Worm (Caenorhabditis elegans) whole organism, L4 larva: Measurements from ENCODE around the gene sup-26.
A peak's percentile ranks its signal among the peaks of the same experiment; 100 is the strongest.

Experiments
- F10B5.3 ChIP-seq: sonication (generic microtip); optimal IDR thresholded peaks from 2 replicates; lab custom pipeline; 2016; ENCODE audit warnings: mild to moderate bottlenecking, missing genetic modification characterization, missing compliant biosample characterization
- F37D6.2 ChIP-seq: sonication (generic microtip); optimal IDR thresholded peaks from 2 replicates; lab custom pipeline; 2016; ENCODE audit warnings: mild to moderate bottlenecking, missing genetic modification characterization, missing compliant biosample characterization
- T20F7.1 ChIP-seq: fragments of 200-800 bp; sonication (Bioruptor generic); optimal IDR thresholded peaks from 2 replicates; lab custom pipeline; 2018; ENCODE audit warnings: mild to moderate bottlenecking, missing genetic modification characterization, missing compliant biosample characterization
- ZK546.5 ChIP-seq, 2 experiments: sonication (generic microtip); optimal IDR thresholded peaks; 2 replicates each; lab custom pipeline; 2017; ENCODE audit warnings: missing biosample characterization in 2 of 2, missing genetic modification characterization in 2 of 2
- ceh-20 ChIP-seq: fragments of 200-800 bp; sonication (Bioruptor generic); IDR thresholded peaks from 2 replicates; pipeline ENCODE4 v1.3.6; 2022; ENCODE audit warnings: missing genetic modification reagents, missing genetic modification characterization, missing compliant biosample characterization
- ceh-44 ChIP-seq: fragments of 200-800 bp; sonication (Bioruptor generic); IDR thresholded peaks from 2 replicates; pipeline ENCODE4 v1.3.6; 2022; ENCODE audit warnings: missing genetic modification reagents, missing genetic modification characterization, missing compliant biosample characterization
- ceh-62 ChIP-seq: sonication (generic microtip); optimal IDR thresholded peaks from 2 replicates; lab custom pipeline; 2017; ENCODE audit warnings: missing biosample characterization, missing genetic modification characterization
- ces-1 ChIP-seq: fragments of 150-350 bp; sonication (generic microtip); optimal IDR thresholded peaks from 4 replicates; lab custom pipeline; 2014; ENCODE audit warnings: missing biosample characterization, missing genetic modification reagents, missing genetic modification characterization
- cey-2 ChIP-seq: sonication (generic microtip); optimal IDR thresholded peaks from 3 replicates; lab custom pipeline; 2017; ENCODE audit warnings: missing genetic modification characterization, mild to moderate bottlenecking, missing compliant biosample characterization, antibody characterized with exemption, borderline replicate concordance; ENCODE audit not compliant: insufficient read depth
- ctbp-1 ChIP-seq: fragments of 200-800 bp; sonication (Bioruptor generic); IDR thresholded peaks from 2 replicates; pipeline ENCODE4 v1.3.6; 2022; ENCODE audit warnings: missing genetic modification reagents, missing genetic modification characterization, missing compliant biosample characterization
- daf-12 ChIP-seq: fragments of 150-350 bp; optimal IDR thresholded peaks from 2 replicates; lab custom pipeline; 2014; ENCODE audit warnings: missing biosample characterization, missing genetic modification reagents, missing genetic modification characterization
- daf-19 ChIP-seq: fragments of 200-800 bp; sonication (Bioruptor generic); conservative IDR thresholded peaks from 2 replicates; pipeline ENCODE4 v1.3.6; 2022; ENCODE audit warnings: missing genetic modification characterization, missing compliant biosample characterization
- dmd-6 ChIP-seq: fragments of 200-800 bp; sonication (Bioruptor generic); IDR thresholded peaks from 2 replicates; pipeline ENCODE4 v1.3.6; 2022; ENCODE audit warnings: missing genetic modification reagents, missing genetic modification characterization, missing compliant biosample characterization
- dve-1 ChIP-seq: sonication (generic microtip); optimal IDR thresholded peaks from 2 replicates; lab custom pipeline; 2017; ENCODE audit warnings: antibody characterized with exemption, mild to moderate bottlenecking, missing genetic modification characterization, missing compliant biosample characterization; ENCODE audit not compliant: insufficient read depth
- egl-43 ChIP-seq: fragments of 200-800 bp; sonication (Bioruptor generic); IDR thresholded peaks from 2 replicates; pipeline ENCODE4 v1.3.6; 2022; ENCODE audit warnings: missing genetic modification reagents, missing genetic modification characterization, missing compliant biosample characterization
- fos-1 ChIP-seq: fragments of 150-350 bp; optimal IDR thresholded peaks from 2 replicates; lab custom pipeline; 2014; ENCODE audit warnings: missing biosample characterization, missing genetic modification characterization
- gei-8 ChIP-seq: fragments of 200-800 bp; sonication (Bioruptor generic); optimal IDR thresholded peaks from 2 replicates; lab custom pipeline; 2018; ENCODE audit warnings: mild to moderate bottlenecking, missing genetic modification characterization, missing compliant biosample characterization
- hlh-11 ChIP-seq: fragments of 200-800 bp; sonication (Bioruptor generic); optimal IDR thresholded peaks from 2 replicates; lab custom pipeline; 2018; ENCODE audit warnings: mild to moderate bottlenecking, missing genetic modification characterization, missing compliant biosample characterization
- hlh-30 ChIP-seq: sonication (generic microtip); optimal IDR thresholded peaks from 2 replicates; lab custom pipeline; 2017; ENCODE audit warnings: antibody characterized with exemption, mild to moderate bottlenecking, missing genetic modification characterization, missing compliant biosample characterization; ENCODE audit not compliant: insufficient read depth
- hmg-1.1 ChIP-seq: fragments of 200-800 bp; sonication (Bioruptor generic); IDR thresholded peaks from 2 replicates; pipeline ENCODE4 v1.3.6; 2022; ENCODE audit warnings: missing genetic modification reagents, missing genetic modification characterization, missing compliant biosample characterization
- jun-1 ChIP-seq: fragments of 150-350 bp; optimal IDR thresholded peaks from 2 replicates; lab custom pipeline; 2014; ENCODE audit warnings: missing biosample characterization, missing genetic modification reagents, missing genetic modification characterization
- lim-7 ChIP-seq: fragments of 200-800 bp; sonication (Bioruptor generic); IDR thresholded peaks from 2 replicates; pipeline ENCODE4 v1.3.6; 2022; ENCODE audit warnings: missing genetic modification characterization, missing compliant biosample characterization
- lin-1 ChIP-seq: fragments of 200-800 bp; sonication (Bioruptor generic); IDR thresholded peaks from 2 replicates; pipeline ENCODE4 v1.3.6; 2022; ENCODE audit warnings: missing genetic modification reagents, missing genetic modification characterization, missing compliant biosample characterization
- lin-29 ChIP-seq: fragments of 200-800 bp; sonication (Bioruptor generic); IDR thresholded peaks from 2 replicates; pipeline ENCODE4 v1.3.6; 2022; ENCODE audit warnings: missing genetic modification reagents, missing genetic modification characterization, missing compliant biosample characterization
- lin-38 ChIP-seq: fragments of 200-800 bp; sonication (Bioruptor generic); IDR thresholded peaks from 2 replicates; pipeline ENCODE4 v1.3.6; 2022; ENCODE audit warnings: missing genetic modification reagents, missing genetic modification characterization, missing compliant biosample characterization
- lin-39 ChIP-seq: fragments of 150-350 bp; optimal IDR thresholded peaks from 2 replicates; lab custom pipeline; 2014; ENCODE audit warnings: missing biosample characterization, missing genetic modification reagents, missing genetic modification characterization
- lir-3 ChIP-seq: sonication (generic microtip); optimal IDR thresholded peaks from 2 replicates; lab custom pipeline; 2016; ENCODE audit warnings: mild to moderate bottlenecking, missing genetic modification characterization, missing compliant biosample characterization
- mdt-29 ChIP-seq: fragments of 200-800 bp; sonication (Bioruptor generic); IDR thresholded peaks from 2 replicates; pipeline ENCODE4 v1.3.6; 2022; ENCODE audit warnings: missing genetic modification reagents, missing genetic modification characterization, missing compliant biosample characterization
- mes-2 ChIP-seq: sonication (generic microtip); optimal IDR thresholded peaks from 2 replicates; lab custom pipeline; 2016; ENCODE audit warnings: missing genotype, mild to moderate bottlenecking, missing genetic modification characterization, missing compliant biosample characterization; ENCODE audit not compliant: poor library complexity, severe bottlenecking
- mxl-3 ChIP-seq: fragments of 200-800 bp; sonication (Bioruptor generic); optimal IDR thresholded peaks from 2 replicates; lab custom pipeline; 2018; ENCODE audit warnings: mild to moderate bottlenecking, missing genetic modification characterization, missing compliant biosample characterization
- nhr-10 ChIP-seq: fragments of 150-350 bp; optimal IDR thresholded peaks from 2 replicates; lab custom pipeline; 2014; ENCODE audit warnings: missing biosample characterization, missing genetic modification characterization
- nhr-102 ChIP-seq: sonication (generic microtip); optimal IDR thresholded peaks from 2 replicates; lab custom pipeline; 2016; ENCODE audit warnings: mild to moderate bottlenecking, missing genetic modification characterization, moderate library complexity, missing compliant biosample characterization
- nhr-111 ChIP-seq: fragments of 200-800 bp; sonication (Bioruptor generic); optimal IDR thresholded peaks from 2 replicates; lab custom pipeline; 2018; ENCODE audit warnings: mild to moderate bottlenecking, missing genetic modification characterization, missing compliant biosample characterization
- nhr-28 ChIP-seq: fragments of 150-350 bp; optimal IDR thresholded peaks from 2 replicates; lab custom pipeline; 2014; ENCODE audit warnings: missing biosample characterization, missing genetic modification characterization
- nhr-42 ChIP-seq: fragments of 200-800 bp; sonication (Bioruptor generic); IDR thresholded peaks from 2 replicates; pipeline ENCODE4 v1.3.6; 2022; ENCODE audit warnings: missing genetic modification characterization, missing compliant biosample characterization
- nhr-48 ChIP-seq: sonication (generic microtip); optimal IDR thresholded peaks from 2 replicates; lab custom pipeline; 2016; ENCODE audit warnings: mild to moderate bottlenecking, missing genetic modification characterization, missing compliant biosample characterization
- nhr-6 ChIP-seq: fragments of 150-350 bp; optimal IDR thresholded peaks from 2 replicates; lab custom pipeline; 2014; ENCODE audit warnings: missing biosample characterization, missing genetic modification characterization
- nhr-76 ChIP-seq: fragments of 150-350 bp; optimal IDR thresholded peaks from 2 replicates; lab custom pipeline; 2014; ENCODE audit warnings: missing biosample characterization, missing genetic modification characterization
- pha-4 ChIP-seq, 2 experiments: fragments of 150-350 bp in 1 of 2; fragments of 200-800 bp in 1 of 2; sonication (Bioruptor generic) in 1 of 2; IDR thresholded peaks in 1 of 2; optimal IDR thresholded peaks in 1 of 2; 2 replicates each; pipeline versions ENCODE4 v1.3.6 to Lab custom; 2014 to 2022; ENCODE audit warnings: missing genetic modification characterization in 2 of 2, missing genetic modification reagents in 2 of 2, missing biosample characterization in 1 of 2, missing compliant biosample characterization in 1 of 2
- rbr-2 ChIP-seq: sonication (generic microtip); optimal IDR thresholded peaks from 2 replicates; lab custom pipeline; 2016; ENCODE audit warnings: missing genotype, missing genetic modification characterization, missing compliant biosample characterization
- sdz-12 ChIP-seq: fragments of 200-800 bp; sonication (Bioruptor generic); optimal IDR thresholded peaks from 2 replicates; lab custom pipeline; 2018; ENCODE audit warnings: mild to moderate bottlenecking, missing genetic modification characterization, missing compliant biosample characterization
- set-16 ChIP-seq: fragments of 200-800 bp; sonication (Bioruptor generic); IDR thresholded peaks from 2 replicates; pipeline ENCODE4 v1.3.6; 2022; ENCODE audit warnings: missing genetic modification reagents, missing genetic modification characterization, missing compliant biosample characterization
- skn-1 ChIP-seq: fragments of 150-350 bp; optimal IDR thresholded peaks from 2 replicates; lab custom pipeline; 2014; ENCODE audit warnings: missing biosample characterization, missing genetic modification characterization
- tag-97 ChIP-seq: fragments of 200-800 bp; sonication (Bioruptor generic); IDR thresholded peaks from 2 replicates; pipeline ENCODE4 v1.3.6; 2022; ENCODE audit warnings: missing genetic modification characterization, missing compliant biosample characterization
- vab-7 ChIP-seq: fragments of 200-800 bp; sonication (Bioruptor generic); IDR thresholded peaks from 2 replicates; pipeline ENCODE4 v1.3.6; 2022; ENCODE audit warnings: missing genetic modification reagents, missing genetic modification characterization, missing compliant biosample characterization
- zag-1 ChIP-seq: fragments of 150-350 bp; optimal IDR thresholded peaks from 2 replicates; lab custom pipeline; 2014; ENCODE audit warnings: missing biosample characterization, missing genetic modification characterization
- zfp-2 ChIP-seq: sonication (generic microtip); optimal IDR thresholded peaks from 2 replicates; lab custom pipeline; 2016; ENCODE audit warnings: mild to moderate bottlenecking, missing genetic modification characterization, missing compliant biosample characterization
- ztf-11 ChIP-seq: fragments of 150-350 bp; optimal IDR thresholded peaks from 2 replicates; lab custom pipeline; 2014; ENCODE audit warnings: missing biosample characterization, missing genetic modification characterization
- ztf-7 ChIP-seq: fragments of 150-350 bp; optimal IDR thresholded peaks from 2 replicates; lab custom pipeline; 2014; ENCODE audit warnings: missing biosample characterization, missing genetic modification characterization

sup-26 gene

DNA sequence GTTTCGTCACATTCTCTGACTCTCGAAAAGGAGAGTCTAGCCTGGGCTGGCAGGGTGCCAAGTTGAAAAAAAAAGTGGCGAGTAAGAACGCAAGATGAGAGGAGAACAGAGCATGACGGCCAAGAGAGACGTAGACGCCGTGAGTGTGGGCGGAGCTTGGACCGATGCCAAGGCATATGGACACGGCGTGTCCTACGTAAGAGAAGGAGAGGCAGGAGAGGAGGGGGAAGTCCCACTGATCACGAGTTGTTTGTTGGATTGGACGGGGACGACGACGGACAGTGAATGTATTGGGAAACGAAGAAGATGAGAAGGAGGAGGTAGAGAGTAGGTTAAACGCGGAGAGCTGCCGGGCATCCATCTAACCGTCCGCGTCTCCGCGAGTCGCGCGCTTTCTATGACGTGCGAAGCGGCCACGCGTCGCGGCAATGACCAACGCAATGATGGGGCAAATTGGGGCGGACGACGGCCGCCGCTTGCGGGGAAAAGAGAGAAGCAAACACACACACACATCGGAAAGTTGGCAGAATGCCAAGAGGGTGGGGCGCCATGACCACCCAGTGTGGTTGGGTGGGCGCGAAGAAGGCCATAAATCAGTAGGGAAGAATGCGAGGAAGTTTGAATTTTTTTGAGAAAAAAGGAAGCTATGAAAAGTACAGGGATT is 2.1 kb upstream of the sup-26 start:
- peak; percentile 40 for TF ChIP-seq nhr-111 (GFP tag; lab: Kevin White, UChicago)
- peak; percentile 90 for TF ChIP-seq jun-1 (tag; lab: Kevin White, UChicago)
- TF ChIP-seq lin-38 (GFP tag; lab: Robert Waterston, UW) = peak; percentile 85
- peak; percentile 98 for TF ChIP-seq nhr-102 (tag; lab: Kevin White, UChicago)
- TF ChIP-seq lin-1 (GFP tag; lab: Robert Waterston, UW) = peak; percentile 99
- TF ChIP-seq tag-97 (GFP tag; lab: Robert Waterston, UW) = 0 out of 2 replicates have a peak, but pooled peaks have one; percentile 10
- no peak for TF ChIP-seq ztf-11 (tag; lab: Kevin White, UChicago)
- TF ChIP-seq lin-39 (tag; lab: Kevin White, UChicago) = peak; percentile 74
- peak; percentile 100 for TF ChIP-seq gei-8 (GFP tag; lab: Kevin White, UChicago)
- peak; percentile 97 for TF ChIP-seq F37D6.2
- peak; percentile 86 for TF ChIP-seq fos-1 (tag; lab: Kevin White, UChicago)
- peak; percentile 91 for TF ChIP-seq F10B5.3
- TF ChIP-seq mes-2 (tag; lab: Kevin White, UChicago) = peak; percentile 77
- TF ChIP-seq rbr-2 = peak; percentile 99
- peak; percentile 96 for TF ChIP-seq egl-43 (GFP tag; lab: Robert Waterston, UW)
- peak; percentile 88 for TF ChIP-seq T20F7.1
- TF ChIP-seq zfp-2 (tag; lab: Kevin White, UChicago) = peak; percentile 91
- peak in 1 of 2 experiments; percentile 52 for TF ChIP-seq ZK546.5 (tag; optimal IDR thresholded peaks at IDR 0.05; lab: Kevin White, UChicago)
- peak; percentile 100 for TF ChIP-seq hlh-11 (tag; lab: Kevin White, UChicago)
- peak; percentile 84 for TF ChIP-seq nhr-42
- TF ChIP-seq nhr-28 (tag; lab: Kevin White, UChicago) = peak; percentile 93
- TF ChIP-seq nhr-6 (tag; lab: Kevin White, UChicago) = peak; percentile 29
- peak; percentile 98 for TF ChIP-seq ceh-20
- no peak for TF ChIP-seq ceh-62 (tag; lab: Kevin White, UChicago)
- TF ChIP-seq mxl-3 = peak; percentile 99
- TF ChIP-seq sdz-12 = no peak
- TF ChIP-seq hmg-1.1 = peak; percentile 98
- TF ChIP-seq vab-7 (GFP tag; lab: Robert Waterston, UW) = peak; percentile 82
- no peak for TF ChIP-seq daf-12
- peak; percentile 98 for TF ChIP-seq ctbp-1 (GFP tag; lab: Robert Waterston, UW)
- TF ChIP-seq nhr-48 (tag; lab: Kevin White, UChicago) = peak; percentile 99
- peak; percentile 58 for TF ChIP-seq nhr-76 (tag; lab: Kevin White, UChicago)
- TF ChIP-seq cey-2 (tag; lab: Kevin White, UChicago) = peak; percentile 82
- peak; percentile 100 for TF ChIP-seq dmd-6 (GFP tag; lab: Robert Waterston, UW)
- TF ChIP-seq zag-1 = peak; percentile 91
- peak; percentile 89 for TF ChIP-seq mdt-29
- TF ChIP-seq lim-7 (GFP tag; lab: Robert Waterston, UW) = peak; percentile 42; the same call in 1 of the 2 replicates
- TF ChIP-seq dve-1 (tag; lab: Kevin White, UChicago) = peak; percentile 99
- peak; percentile 93 for TF ChIP-seq nhr-10 (tag; lab: Kevin White, UChicago)
- peak; percentile 81 for TF ChIP-seq daf-19 (GFP tag; lab: Robert Waterston, UW)
- peak; percentile 98 for TF ChIP-seq pha-4 (GFP tag; IDR thresholded peaks at IDR 0.05; lab: Robert Waterston, UW)
- TF ChIP-seq pha-4 (tag; optimal IDR thresholded peaks at IDR 0.05; lab: Kevin White, UChicago) = peak; percentile 40
- TF ChIP-seq skn-1 (tag; lab: Kevin White, UChicago) = no peak
- peak; percentile 69 for TF ChIP-seq ztf-7
- peak; percentile 100 for TF ChIP-seq set-16 (GFP tag; lab: Robert Waterston, UW)
- peak; percentile 82 for TF ChIP-seq lir-3 (tag; lab: Kevin White, UChicago)
- TF ChIP-seq ceh-44 (GFP tag; lab: Robert Waterston, UW) = 0 out of 2 replicates have a peak, but pooled peaks have one; percentile 5
- TF ChIP-seq ces-1 (GFP tag; lab: Kevin White, UChicago) = peak; percentile 14
- TF ChIP-seq hlh-30 (tag; lab: Kevin White, UChicago) = peak; percentile 98
- peak; percentile 91 for TF ChIP-seq lin-29
